Fruit fly (Drosophila melanogaster) whole organism, embryonic: ENCODE data around the gene CG43221.

Experiments
- ATbp ChIP-seq: fragments of 200-800 bp; sonication (Bioruptor generic); optimal IDR thresholded peaks from 2 replicates; lab custom pipeline; 2017; ENCODE audit warnings: missing biosample characterization, mild to moderate bottlenecking, missing genetic modification characterization, missing genetic modification reagents
- BEAF-32 ChIP-seq: fragments of 200-800 bp; sonication (Bioruptor generic); optimal IDR thresholded peaks from 3 replicates; lab custom pipeline; 2017; ENCODE audit warnings: missing biosample characterization, missing genetic modification characterization, mild to moderate bottlenecking, moderate library complexity, missing genetic modification reagents
- CG10431 ChIP-seq: fragments of 200-800 bp; sonication (Bioruptor generic); optimal IDR thresholded peaks from 3 replicates; lab custom pipeline; 2018; ENCODE audit warnings: missing biosample characterization, mild to moderate bottlenecking, missing genetic modification characterization
- CG11696 ChIP-seq: fragments of 200-800 bp; sonication (Bioruptor generic); IDR thresholded peaks from 2 replicates; pipeline ENCODE4 v1.3.6; 2022; ENCODE audit warnings: missing biosample characterization, missing genetic modification characterization
- CG12155 ChIP-seq: fragments of 200-800 bp; sonication (Bioruptor generic); optimal IDR thresholded peaks from 3 replicates; lab custom pipeline; 2016; ENCODE audit warnings: missing biosample characterization, missing genetic modification characterization
- CG12659 ChIP-seq: fragments of 200-800 bp; sonication (Bioruptor generic); optimal IDR thresholded peaks from 3 replicates; lab custom pipeline; 2017; ENCODE audit warnings: mild to moderate bottlenecking, missing biosample characterization, missing genetic modification reagents, missing genetic modification characterization
- CG13296 ChIP-seq: fragments of 200-800 bp; sonication (Bioruptor generic); optimal IDR thresholded peaks from 3 replicates; lab custom pipeline; 2018; ENCODE audit warnings: missing biosample characterization, mild to moderate bottlenecking, missing genetic modification characterization
- CG14050 ChIP-seq: fragments of 200-800 bp; sonication (Bioruptor generic); IDR thresholded peaks from 3 replicates; pipeline ENCODE4 v1.3.6; 2022; ENCODE audit warnings: missing biosample characterization, missing genetic modification characterization
- CG14710 ChIP-seq: fragments of 200-800 bp; sonication (Bioruptor generic); optimal IDR thresholded peaks from 3 replicates; lab custom pipeline; 2019; ENCODE audit warnings: missing biosample characterization, mild to moderate bottlenecking, missing genetic modification characterization, moderate library complexity
- CG15601 ChIP-seq: fragments of 200-800 bp; sonication (Bioruptor generic); optimal IDR thresholded peaks from 3 replicates; lab custom pipeline; 2019; ENCODE audit warnings: missing biosample characterization, mild to moderate bottlenecking, missing genetic modification characterization, moderate library complexity
- CG1647 ChIP-seq: fragments of 200-800 bp; sonication (Bioruptor generic); optimal IDR thresholded peaks from 3 replicates; lab custom pipeline; 2016; ENCODE audit warnings: missing biosample characterization, missing genetic modification characterization
- CG16813 ChIP-seq: fragments of 200-800 bp; sonication (Bioruptor generic); IDR thresholded peaks from 3 replicates; pipeline ENCODE4 v1.3.6; 2022; ENCODE audit warnings: missing biosample characterization, missing genetic modification characterization; ENCODE audit not compliant: partially characterized antibody
- CG17829 ChIP-seq: fragments of 200-800 bp; optimal IDR thresholded peaks from 2 replicates; lab custom pipeline; 2019; ENCODE audit warnings: missing biosample characterization, mild to moderate bottlenecking, missing genetic modification characterization, moderate library complexity
- CG18262 ChIP-seq: fragments of 200-800 bp; optimal IDR thresholded peaks from 3 replicates; lab custom pipeline; 2019; ENCODE audit warnings: missing biosample characterization, mild to moderate bottlenecking, missing genetic modification characterization, moderate library complexity
- CG3726 ChIP-seq: fragments of 200-800 bp; sonication (Bioruptor generic); IDR thresholded peaks from 3 replicates; pipeline ENCODE4, ENCODE4 v1.3.6; 2022; ENCODE audit warnings: missing biosample characterization, missing genetic modification characterization
- CG3847 ChIP-seq: fragments of 200-800 bp; sonication (Bioruptor generic); IDR thresholded peaks from 2 replicates; pipeline ENCODE4 v1.3.6; 2022; ENCODE audit warnings: missing biosample characterization, missing genetic modification characterization
- CG4424 ChIP-seq: fragments of 200-800 bp; sonication (Bioruptor generic); optimal IDR thresholded peaks from 3 replicates; lab custom pipeline; 2016; ENCODE audit warnings: missing biosample characterization, missing genetic modification characterization
- CG4707 ChIP-seq: fragments of 200-800 bp; sonication (Bioruptor generic); optimal IDR thresholded peaks from 2 replicates; lab custom pipeline; 2018; ENCODE audit warnings: missing biosample characterization, mild to moderate bottlenecking, missing genetic modification characterization, moderate library complexity
- Dfd ChIP-seq, 2 experiments: fragments of >200 bp; optimal IDR thresholded peaks; 2 replicates each; lab custom pipeline; 2017; ENCODE audit warnings: missing biosample characterization in 2 of 2, missing genetic modification characterization in 2 of 2
- Dip3 ChIP-seq: fragments of 200-800 bp; sonication (Bioruptor generic); optimal IDR thresholded peaks from 3 replicates; lab custom pipeline; 2016; ENCODE audit warnings: missing biosample characterization, missing genetic modification characterization
- Dll ChIP-seq: fragments of 200-800 bp; sonication (Bioruptor generic); IDR thresholded peaks from 4 replicates; pipeline ENCODE4 v1.3.6; 2022; ENCODE audit warnings: missing biosample characterization, missing genetic modification characterization; ENCODE audit not compliant: partially characterized antibody
- Fer2 ChIP-seq: fragments of 200-800 bp; sonication (Bioruptor generic); optimal IDR thresholded peaks from 2 replicates; lab custom pipeline; 2018; ENCODE audit warnings: missing biosample characterization, mild to moderate bottlenecking, missing genetic modification characterization, moderate library complexity
- Hmr ChIP-seq: fragments of 200-800 bp; sonication (Bioruptor generic); optimal IDR thresholded peaks from 3 replicates; lab custom pipeline; 2017; ENCODE audit warnings: mild to moderate bottlenecking, missing biosample characterization, missing genetic modification reagents, missing genetic modification characterization
- Hr78 ChIP-seq, 2 experiments: fragments of 200-800 bp in 1 of 2; fragments of >200 bp in 1 of 2; sonication (Bioruptor generic) in 1 of 2; optimal IDR thresholded peaks; 2 replicates each; lab custom pipeline; 2017 to 2019; ENCODE audit warnings: missing biosample characterization in 2 of 2, missing genetic modification characterization in 2 of 2, mild to moderate bottlenecking in 1 of 2, moderate library complexity in 1 of 2
- Lim3 ChIP-seq: fragments of 200-800 bp; sonication (Bioruptor generic); IDR thresholded peaks from 2 replicates; pipeline ENCODE4 v1.3.6; 2022; ENCODE audit warnings: missing biosample characterization, missing genetic modification characterization
- Med ChIP-seq: fragments of 200-800 bp; sonication (Bioruptor generic); peaks from one replicate; lab custom pipeline; 2016; ENCODE audit warnings: missing biosample characterization, missing genetic modification characterization, mild to moderate bottlenecking, inconsistent platforms, moderate library complexity
- Nf-YC ChIP-seq: fragments of 200-800 bp; optimal IDR thresholded peaks from 3 replicates; lab custom pipeline; 2019; ENCODE audit warnings: missing biosample characterization, mild to moderate bottlenecking, missing genetic modification characterization, moderate library complexity
- Oaz ChIP-seq: fragments of 200-800 bp; sonication (Bioruptor generic); IDR thresholded peaks from 2 replicates; pipeline ENCODE4 v1.3.6; 2022; ENCODE audit warnings: missing biosample characterization, missing genetic modification characterization
- Ravus ChIP-seq: fragments of 200-800 bp; sonication (Bioruptor generic); IDR thresholded peaks from 2 replicates; pipeline ENCODE4 v1.3.6; 2022; ENCODE audit warnings: missing biosample characterization, missing genetic modification characterization
- Rfx ChIP-seq: fragments of 200-800 bp; sonication (Bioruptor generic); IDR thresholded peaks from 2 replicates; pipeline ENCODE4 v1.3.6; 2022; ENCODE audit warnings: missing biosample characterization, missing genetic modification characterization
- Rx ChIP-seq: fragments of 200-800 bp; sonication (Bioruptor generic); IDR thresholded peaks from 2 replicates; pipeline ENCODE4 v1.3.6; 2022; ENCODE audit warnings: missing biosample characterization, missing genetic modification characterization
- abd-A ChIP-seq: fragments of 200-800 bp; sonication (Bioruptor generic); optimal IDR thresholded peaks from 3 replicates; lab custom pipeline; 2019; ENCODE audit warnings: missing biosample characterization, mild to moderate bottlenecking, missing genetic modification characterization, moderate library complexity
- ap ChIP-seq: fragments of 200-800 bp; sonication (Bioruptor generic); IDR thresholded peaks from 2 replicates; pipeline ENCODE4 v1.3.6; 2022; ENCODE audit warnings: missing biosample characterization, missing genetic modification characterization
- cg ChIP-seq: fragments of 200-800 bp; sonication (Bioruptor generic); optimal IDR thresholded peaks from 3 replicates; lab custom pipeline; 2019; ENCODE audit warnings: missing biosample characterization, mild to moderate bottlenecking, missing genetic modification characterization, moderate library complexity
- chm ChIP-seq: fragments of 200-800 bp; sonication (Bioruptor generic); IDR thresholded peaks from 2 replicates; pipeline ENCODE4 v1.3.6; 2022; ENCODE audit warnings: missing biosample characterization, missing genetic modification characterization
- chn ChIP-seq: fragments of 200-800 bp; sonication (Bioruptor generic); optimal IDR thresholded peaks from 2 replicates; lab custom pipeline; 2016; ENCODE audit warnings: missing biosample characterization, missing genetic modification characterization
- dan ChIP-seq: fragments of 200-800 bp; sonication (Bioruptor generic); IDR thresholded peaks from 2 replicates; pipeline ENCODE4 v1.3.6; 2022; ENCODE audit warnings: missing biosample characterization, missing genetic modification characterization
- gsb-n ChIP-seq: fragments of 200-800 bp; sonication (Bioruptor generic); optimal IDR thresholded peaks from 3 replicates; lab custom pipeline; 2018; ENCODE audit warnings: missing biosample characterization, mild to moderate bottlenecking, missing genetic modification characterization
- h ChIP-seq: fragments of >200 bp; optimal IDR thresholded peaks from 2 replicates; lab custom pipeline; 2017
- hbn ChIP-seq: fragments of 200-800 bp; sonication (Bioruptor generic); IDR thresholded peaks from 2 replicates; pipeline ENCODE4 v1.3.6; 2022; ENCODE audit warnings: missing biosample characterization, missing genetic modification characterization; ENCODE audit not compliant: partially characterized antibody
- kay ChIP-seq: fragments of 200-800 bp; sonication (Bioruptor generic); optimal IDR thresholded peaks from 2 replicates; lab custom pipeline; 2016; ENCODE audit warnings: missing biosample characterization, missing genetic modification characterization
- klu ChIP-seq: fragments of 200-800 bp; sonication (Bioruptor generic); IDR thresholded peaks from 2 replicates; pipeline ENCODE4 v1.3.6; 2022; ENCODE audit warnings: missing biosample characterization, missing genetic modification characterization
- nerfin-1 ChIP-seq: fragments of 200-800 bp; sonication (Bioruptor generic); optimal IDR thresholded peaks from 3 replicates; lab custom pipeline; 2019; ENCODE audit warnings: missing biosample characterization, mild to moderate bottlenecking, missing genetic modification characterization, moderate library complexity
- oc ChIP-seq: fragments of 200-800 bp; sonication (Bioruptor generic); optimal IDR thresholded peaks from 2 replicates; lab custom pipeline; 2018; ENCODE audit warnings: missing biosample characterization, mild to moderate bottlenecking, missing genetic modification characterization, moderate library complexity
- psq ChIP-seq: fragments of 200-800 bp; sonication (Bioruptor generic); optimal IDR thresholded peaks from 2 replicates; lab custom pipeline; 2017; ENCODE audit warnings: missing biosample characterization, missing genetic modification characterization
- pzg ChIP-seq: fragments of 200-800 bp; sonication (Bioruptor generic); optimal IDR thresholded peaks from 3 replicates; lab custom pipeline; 2018; ENCODE audit warnings: missing biosample characterization, mild to moderate bottlenecking, missing genetic modification characterization, moderate library complexity
- repo ChIP-seq: fragments of 200-800 bp; sonication (Bioruptor generic); optimal IDR thresholded peaks from 2 replicates; lab custom pipeline; 2016; ENCODE audit warnings: missing biosample characterization, missing genetic modification characterization
- row ChIP-seq: fragments of 200-800 bp; sonication (Bioruptor generic); IDR thresholded peaks from 3 replicates; pipeline ENCODE4 v1.3.6; 2022; ENCODE audit warnings: missing biosample characterization, missing genetic modification characterization
- sens ChIP-seq: fragments of 200-800 bp; sonication (Bioruptor generic); peaks from one replicate; lab custom pipeline; 2016; ENCODE audit warnings: missing biosample characterization, missing genetic modification characterization
- sima ChIP-seq: fragments of 200-800 bp; sonication (Bioruptor generic); optimal IDR thresholded peaks from 2 replicates; lab custom pipeline; 2016; ENCODE audit warnings: missing biosample characterization, missing genetic modification characterization
- unpg ChIP-seq: fragments of 200-800 bp; sonication (Bioruptor generic); optimal IDR thresholded peaks from 3 replicates; lab custom pipeline; 2018; ENCODE audit warnings: missing biosample characterization, mild to moderate bottlenecking, missing genetic modification characterization, moderate library complexity
- zen ChIP-seq: fragments of 200-800 bp; sonication (Bioruptor generic); optimal IDR thresholded peaks from 3 replicates; lab custom pipeline; 2018; ENCODE audit warnings: missing biosample characterization, mild to moderate bottlenecking, missing genetic modification characterization, moderate library complexity

CG43221 gene

dm6 chr2L:17495759-17496158 lies 10.2 kb downstream of the CG43221 start (continued):
- TF ChIP-seq Lim3 (GFP tag; lab: Robert Waterston, UW) (no peak), Nf-YC (tag; lab: Kevin White, UChicago) (no peak), sens (GFP tag; lab: Kevin White, UChicago) (no peak), CG3726 (GFP tag; lab: Robert Waterston, UW) (no peak), CG3847 (GFP tag; lab: Robert Waterston, UW) (no peak), chm (no peak), CG12155 (no peak), ATbp (GFP tag; lab: Kevin White, UChicago) (no peak), chn (GFP tag; lab: Kevin White, UChicago) (no peak), hbn (no peak), kay (GFP tag; lab: Kevin White, UChicago) (no peak), Rx (GFP tag; lab: Robert Waterston, UW) (no peak), Ravus (GFP tag; lab: Robert Waterston, UW) (no peak), Dfd (GFP tag; optimal IDR thresholded peaks at IDR 0.05; lab: Kevin White, UChicago) (no peak), gsb-n (tag; lab: Kevin White, UChicago) (peak; percentile 48), unpg (GFP tag; lab: Kevin White, UChicago) (no peak), oc (tag; lab: Kevin White, UChicago) (peak; percentile 64), CG17829 (no peak), dan (GFP tag; lab: Robert Waterston, UW) (no peak)

dm6 chr2L:17497108-17497507 lies 11.6 kb downstream of the CG43221 start, which contains the start of gene qua:
qua (minus strand) TSS chr2L:17497208.
- TF ChIP-seq abd-A (tag; lab: Kevin White, UChicago) (no peak), CG10431 (GFP tag; lab: Kevin White, UChicago) (peak; percentile 31), CG4707 (no peak), klu (GFP tag; lab: Robert Waterston, UW) (no peak), CG11696 (GFP tag; lab: Robert Waterston, UW) (no peak), Hr78 (GFP tag; optimal IDR thresholded peaks at IDR 0.05; lab: Kevin White, UChicago) (peak in 1 of 2 experiments; percentile 74), Hmr (GFP tag; lab: Kevin White, UChicago) (no peak), Dip3 (GFP tag; lab: Kevin White, UChicago) (no peak), CG15601 (tag; lab: Kevin White, UChicago) (no peak), nerfin-1 (tag; lab: Kevin White, UChicago) (no peak), CG14710 (peak; percentile 3), CG14050 (GFP tag; lab: Robert Waterston, UW) (no peak), cg (GFP tag; lab: Kevin White, UChicago) (peak; percentile 43), Fer2 (tag; lab: Kevin White, UChicago) (no peak), sima (GFP tag; lab: Kevin White, UChicago) (no peak), Rfx (GFP tag; lab: Robert Waterston, UW) (no peak), BEAF-32 (no peak), zen (tag; lab: Kevin White, UChicago) (peak; percentile 10), h (no peak), CG12659 (GFP tag; lab: Kevin White, UChicago) (no peak), Oaz (GFP tag; lab: Robert Waterston, UW) (no peak), CG18262 (peak; percentile 30), CG4424 (no peak), Dll (no peak), psq (GFP tag; lab: Kevin White, UChicago) (no peak), row (0 out of 3 replicates have a peak, but pooled peaks have one; percentile 20), CG16813 (GFP tag; lab: Robert Waterston, UW) (no peak), CG1647 (GFP tag; lab: Kevin White, UChicago) (no peak), repo (GFP tag; lab: Kevin White, UChicago) (no peak), ap (GFP tag; lab: Robert Waterston, UW) (no peak), pzg (GFP tag; lab: Kevin White, UChicago) (no peak), CG13296 (GFP tag; lab: Kevin White, UChicago) (no peak), Med (GFP tag; lab: Kevin White, UChicago) (peak; percentile 16)
